Worm (Caenorhabditis elegans) whole organism, L3 larva: ENCODE results near the gene clp-1.
A peak's percentile ranks its signal among the peaks of the same experiment; 100 is the strongest.

Source experiments
- R02D3.7 ChIP-seq: fragments of 150-350 bp; optimal IDR thresholded peaks from 2 replicates; lab custom pipeline; 2014; ENCODE audit warnings: missing biosample characterization, missing genetic modification characterization
- ZK546.5 ChIP-seq: sonication (generic microtip); optimal IDR thresholded peaks from 2 replicates; lab custom pipeline; 2017; ENCODE audit warnings: missing biosample characterization, missing genetic modification characterization
- aly-2 ChIP-seq: fragments of 150-350 bp; optimal IDR thresholded peaks from 2 replicates; lab custom pipeline; 2014; ENCODE audit warnings: missing biosample characterization, missing genetic modification characterization
- ceh-28 ChIP-seq: fragments of 150-350 bp; optimal IDR thresholded peaks from 2 replicates; lab custom pipeline; 2014; ENCODE audit warnings: missing biosample characterization, missing genetic modification reagents, missing genetic modification characterization
- ceh-82 ChIP-seq: fragments of 150-350 bp; optimal IDR thresholded peaks from 2 replicates; lab custom pipeline; 2014; ENCODE audit warnings: missing biosample characterization, missing genetic modification characterization
- ceh-9 ChIP-seq: sonication (generic microtip); optimal IDR thresholded peaks from 2 replicates; lab custom pipeline; 2018; ENCODE audit warnings: missing biosample characterization, missing genetic modification characterization
- egl-27 ChIP-seq: sonication (generic microtip); optimal IDR thresholded peaks from 4 replicates; lab custom pipeline; 2017; ENCODE audit warnings: missing biosample characterization, missing genetic modification reagents, missing genetic modification characterization
- egl-5 ChIP-seq: fragments of 150-350 bp; optimal IDR thresholded peaks from 2 replicates; lab custom pipeline; 2017; ENCODE audit warnings: missing biosample characterization, missing genetic modification reagents, missing genetic modification characterization, inconsistent platforms
- elt-1 ChIP-seq: fragments of 150-350 bp; optimal IDR thresholded peaks from 2 replicates; lab custom pipeline; 2014; ENCODE audit warnings: missing biosample characterization, missing genetic modification characterization
- elt-3 ChIP-seq, 3 experiments: fragments of 150-350 bp in 1 of 3; sonication (generic microtip) in 2 of 3; optimal IDR thresholded peaks; 2 replicates in 2 of 3; 4 replicates in 1 of 3; lab custom pipeline; 2014 to 2017; ENCODE audit warnings: missing biosample characterization in 3 of 3, missing genetic modification characterization in 3 of 3
- eor-1 ChIP-seq, 2 experiments: fragments of 150-350 bp; optimal IDR thresholded peaks; 2 replicates each; lab custom pipeline; 2014 to 2018; ENCODE audit warnings: missing biosample characterization in 2 of 2, missing genetic modification characterization in 2 of 2
- fkh-10 ChIP-seq: sonication (generic microtip); optimal IDR thresholded peaks from 2 replicates; lab custom pipeline; 2017; ENCODE audit warnings: missing biosample characterization, missing genetic modification reagents, missing genetic modification characterization
- fkh-2 ChIP-seq: fragments of 150-350 bp; optimal IDR thresholded peaks from 2 replicates; lab custom pipeline; 2014; ENCODE audit warnings: missing biosample characterization, missing genetic modification reagents, missing genetic modification characterization
- fos-1 ChIP-seq: fragments of 150-350 bp; optimal IDR thresholded peaks from 2 replicates; lab custom pipeline; 2014; ENCODE audit warnings: missing biosample characterization, missing genetic modification characterization
- hmg-11 ChIP-seq: sonication (generic microtip); optimal IDR thresholded peaks from 2 replicates; lab custom pipeline; 2016; ENCODE audit warnings: missing genetic modification characterization, missing compliant biosample characterization
- lin-39 ChIP-seq: fragments of 150-350 bp; optimal IDR thresholded peaks from 2 replicates; lab custom pipeline; 2018; ENCODE audit warnings: missing biosample characterization, missing genetic modification reagents, missing genetic modification characterization
- lsy-12 ChIP-seq: sonication (generic microtip); optimal IDR thresholded peaks from 2 replicates; lab custom pipeline; 2016; ENCODE audit warnings: mild to moderate bottlenecking, missing genetic modification characterization, missing compliant biosample characterization
- mdl-1 ChIP-seq: fragments of 150-350 bp; optimal IDR thresholded peaks from 2 replicates; lab custom pipeline; 2014; ENCODE audit warnings: missing biosample characterization, missing genetic modification characterization
- mml-1 ChIP-seq: fragments of 150-350 bp; sonication (generic microtip); optimal IDR thresholded peaks from 3 replicates; lab custom pipeline; 2014; ENCODE audit warnings: missing biosample characterization, missing genetic modification characterization
- nfya-1 ChIP-seq: sonication (generic microtip); optimal IDR thresholded peaks from 2 replicates; lab custom pipeline; 2017; ENCODE audit warnings: missing genetic modification characterization, mild to moderate bottlenecking, missing compliant biosample characterization, antibody characterized with exemption, moderate library complexity; ENCODE audit not compliant: insufficient read depth
- nhr-11 ChIP-seq: fragments of 150-350 bp; optimal IDR thresholded peaks from 2 replicates; lab custom pipeline; 2014; ENCODE audit warnings: missing biosample characterization, missing genetic modification characterization
- nhr-237 ChIP-seq: fragments of 150-350 bp; optimal IDR thresholded peaks from 2 replicates; lab custom pipeline; 2014; ENCODE audit warnings: missing biosample characterization, missing genetic modification characterization
- nhr-28 ChIP-seq: fragments of 150-350 bp; optimal IDR thresholded peaks from 2 replicates; lab custom pipeline; 2014; ENCODE audit warnings: missing biosample characterization, missing genetic modification characterization
- nhr-43 ChIP-seq: sonication (generic microtip); optimal IDR thresholded peaks from 2 replicates; lab custom pipeline; 2016; ENCODE audit warnings: mild to moderate bottlenecking, missing genetic modification characterization, missing compliant biosample characterization; ENCODE audit not compliant: poor library complexity, severe bottlenecking
- nhr-67 ChIP-seq: fragments of 150-350 bp; optimal IDR thresholded peaks from 2 replicates; lab custom pipeline; 2014; ENCODE audit warnings: missing biosample characterization, missing genetic modification characterization
- nhr-77 ChIP-seq: fragments of 150-350 bp; optimal IDR thresholded peaks from 2 replicates; lab custom pipeline; 2014; ENCODE audit warnings: missing biosample characterization, missing genetic modification characterization
- sea-2 ChIP-seq: fragments of 150-350 bp; sonication (generic microtip); optimal IDR thresholded peaks from 4 replicates; lab custom pipeline; 2014; ENCODE audit warnings: missing biosample characterization, missing genetic modification reagents, missing genetic modification characterization
- skn-1 ChIP-seq: fragments of 150-350 bp; optimal IDR thresholded peaks from 2 replicates; lab custom pipeline; 2014; ENCODE audit warnings: missing biosample characterization, missing genetic modification characterization
- snpc-4 ChIP-seq: fragments of 150-350 bp; optimal IDR thresholded peaks from 2 replicates; lab custom pipeline; 2014; ENCODE audit warnings: missing biosample characterization, missing genetic modification characterization
- tbx-2 ChIP-seq: sonication (generic microtip); optimal IDR thresholded peaks from 2 replicates; lab custom pipeline; 2016; ENCODE audit warnings: mild to moderate bottlenecking, missing genetic modification characterization, missing compliant biosample characterization
- zag-1 ChIP-seq: fragments of 150-350 bp; optimal IDR thresholded peaks from 2 replicates; lab custom pipeline; 2014; ENCODE audit warnings: missing biosample characterization, missing genetic modification characterization
- ztf-11 ChIP-seq: fragments of 150-350 bp; optimal IDR thresholded peaks from 2 replicates; lab custom pipeline; 2014; ENCODE audit warnings: missing biosample characterization, missing genetic modification characterization
- ztf-4 ChIP-seq: fragments of 150-350 bp; optimal IDR thresholded peaks from 2 replicates; lab custom pipeline; 2014; ENCODE audit warnings: missing biosample characterization, missing genetic modification characterization

The clp-1 gene

ce11 chrIII:8029487-8029886, 49.7 kb downstream of the clp-1 start, which contains the start of gene F44B9.8 (continued):
- TF ChIP-seq mml-1 (tag; lab: Kevin White, UChicago) (no peak), fkh-10 (GFP tag; lab: Kevin White, UChicago) (no peak), zag-1 (tag; lab: Kevin White, UChicago) (no peak), hmg-11 (tag; lab: Kevin White, UChicago) (peak; percentile 32), nfya-1 (tag; lab: Kevin White, UChicago) (peak; percentile 79), elt-1 (tag; lab: Kevin White, UChicago) (no peak), elt-3 (tag; optimal IDR thresholded peaks at IDR 0.05; lab: Kevin White, UChicago) (no peak), nhr-237 (tag; lab: Kevin White, UChicago) (no peak), ZK546.5 (no peak), fos-1 (tag; lab: Kevin White, UChicago) (no peak), nhr-43 (peak; percentile 62), mdl-1 (tag; lab: Kevin White, UChicago) (no peak), snpc-4 (tag; lab: Kevin White, UChicago) (peak; percentile 55), aly-2 (tag; lab: Kevin White, UChicago) (no peak), ceh-28 (no peak)
- TF ChIP-seq, all 47 proteins: peak for 13

DNA sequence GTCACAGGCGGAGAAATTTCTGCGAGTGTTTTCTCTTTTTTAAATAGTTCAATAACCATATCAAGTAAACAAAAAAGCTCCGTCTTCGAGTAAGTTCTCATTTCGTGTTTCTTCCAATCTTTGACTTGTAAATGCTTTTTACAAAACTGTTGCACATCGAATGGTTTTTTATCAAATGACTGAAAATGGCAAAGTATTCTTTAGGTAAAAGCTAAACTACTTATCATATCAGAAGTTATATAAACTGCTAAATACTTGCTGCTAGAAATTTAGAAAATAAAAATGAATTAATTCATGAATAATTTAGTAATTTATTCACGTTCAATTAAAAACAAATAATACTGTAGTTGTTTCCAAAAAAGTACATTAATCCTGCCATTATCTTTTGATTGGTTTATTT, 51.2 kb downstream of the clp-1 start, which contains the start of gene F44B9.9:
Gene F44B9.9, minus strand, starts transcription at position 101 of the 400 bp plus-strand sequence.
- no peak for TF ChIP-seq tbx-2 (tag; lab: Kevin White, UChicago)
- TF ChIP-seq eor-1 (tag; optimal IDR thresholded peaks at IDR 0.05; lab: Kevin White, UChicago), result no peak
- TF ChIP-seq R02D3.7 (tag; lab: Kevin White, UChicago), result no peak
- no peak for TF ChIP-seq nfya-1 (tag; lab: Kevin White, UChicago)
- TF ChIP-seq egl-5 (tag; lab: Kevin White, UChicago), result no peak
- TF ChIP-seq fkh-2 (tag; lab: Kevin White, UChicago), result no peak
- TF ChIP-seq fos-1 (tag; lab: Kevin White, UChicago), result no peak
- no peak for TF ChIP-seq ztf-4 (tag; lab: Kevin White, UChicago)
- TF ChIP-seq ztf-11, result no peak
- TF ChIP-seq nhr-28 (tag; lab: Kevin White, UChicago), result no peak
- TF ChIP-seq lin-39, result no peak
- no peak for TF ChIP-seq skn-1 (tag; lab: Kevin White, UChicago)
- no peak for TF ChIP-seq nhr-11
- no peak for TF ChIP-seq nhr-67
- no peak for TF ChIP-seq lsy-12

DNA sequence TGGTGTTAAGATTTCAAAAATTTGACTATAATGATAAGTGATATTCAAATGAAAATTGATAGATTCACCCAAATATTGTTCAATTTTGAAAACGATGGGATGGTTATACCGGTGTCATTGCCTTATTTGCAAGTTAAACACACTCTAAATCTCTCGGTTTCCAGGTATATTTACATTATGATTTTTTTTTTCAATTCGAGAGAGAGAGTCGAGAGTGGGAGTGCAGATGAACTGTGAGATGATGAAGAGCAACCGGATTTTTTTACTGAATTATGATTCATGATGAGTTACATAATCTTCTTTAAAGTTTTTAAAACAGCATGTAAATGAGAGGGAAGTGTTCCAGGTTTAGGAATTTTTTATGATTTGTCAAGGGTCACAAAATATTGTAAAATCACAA, 53.8 kb downstream of the clp-1 start, which contains the start of gene F44B9.10:
Gene F44B9.10, minus strand, starts transcription at position 101 of the 400 bp plus-strand sequence.
- TF ChIP-seq ceh-82 (tag; lab: Kevin White, UChicago) (no peak), zag-1 (tag; lab: Kevin White, UChicago) (no peak), sea-2 (GFP tag; lab: Kevin White, UChicago) (no peak), ceh-9 (no peak), egl-27 (tag; lab: Kevin White, UChicago) (no peak), nhr-237 (tag; lab: Kevin White, UChicago) (no peak), nfya-1 (tag; lab: Kevin White, UChicago) (no peak), fkh-2 (tag; lab: Kevin White, UChicago) (no peak), mml-1 (tag; lab: Kevin White, UChicago) (no peak), nhr-77 (tag; lab: Kevin White, UChicago) (no peak)
- TF ChIP-seq, all 47 proteins: peak for 0
